Worm (Caenorhabditis elegans): ENCODE data around the gene gldi-11.

DNA sequence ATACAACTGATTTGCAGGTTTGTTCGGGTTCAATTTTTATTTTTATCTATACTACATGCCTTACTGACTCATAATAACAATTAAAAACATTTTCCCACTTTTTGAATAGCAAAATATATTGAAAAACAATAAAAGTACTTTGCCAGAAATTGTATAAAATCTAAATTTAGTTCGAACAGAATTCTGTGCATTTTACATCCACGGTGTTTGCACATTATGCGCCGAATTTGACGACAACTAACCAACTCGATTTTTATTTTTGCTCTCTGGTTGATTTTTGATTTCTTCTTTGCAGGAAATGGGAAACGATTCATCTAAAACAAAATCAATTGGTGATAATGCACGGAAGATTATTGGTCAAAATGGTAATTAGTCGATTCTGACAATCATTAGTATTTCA lies 1.2 kb upstream of the gldi-11 start:
- no peak for TF ChIP-seq spr-1 (tag; optimal IDR thresholded peaks at IDR 0.05)
- TF ChIP-seq ceh-44 (GFP tag; IDR thresholded peaks at IDR 0.05), result no peak
- TF ChIP-seq zip-2 (tag; optimal IDR thresholded peaks at IDR 0.05), result no peak
- no peak for TF ChIP-seq unc-39 (tag; optimal IDR thresholded peaks at IDR 0.05)
- TF ChIP-seq fos-1 (tag; optimal IDR thresholded peaks at IDR 0.05), result no peak
- no peak for TF ChIP-seq arid-1 (GFP tag; conservative IDR thresholded peaks at IDR 0.05)
- TF ChIP-seq nhr-76 (tag; optimal IDR thresholded peaks at IDR 0.05), result no peak
- TF ChIP-seq nhr-25 (tag; optimal IDR thresholded peaks at IDR 0.05; ENCODE audit: borderline replicate concordance, insufficient read depth), result no peak
